Worm (Caenorhabditis elegans) whole organism, L1 larva: ENCODE data around the gene T24C4.10.
A peak's percentile ranks its signal among the peaks of the same experiment; 100 is the strongest.

Source experiments
- C04F5.9 ChIP-seq: sonication (generic microtip); optimal IDR thresholded peaks from 2 replicates; lab custom pipeline; 2016; ENCODE audit warnings: missing genetic modification characterization, missing compliant biosample characterization
- C34B4.2 ChIP-seq: sonication (generic microtip); optimal IDR thresholded peaks from 2 replicates; lab custom pipeline; 2017; ENCODE audit warnings: mild to moderate bottlenecking, missing genetic modification characterization, missing compliant biosample characterization
- F16B12.6 ChIP-seq: fragments of 150-350 bp; optimal IDR thresholded peaks from 2 replicates; lab custom pipeline; 2014; ENCODE audit warnings: missing biosample characterization, missing genetic modification characterization
- Y116A8C.19 ChIP-seq: sonication (generic microtip); optimal IDR thresholded peaks from 2 replicates; lab custom pipeline; 2016; ENCODE audit warnings: missing compliant biosample characterization, missing genetic modification characterization, borderline replicate concordance
- blmp-1 ChIP-seq: fragments of 150-350 bp; optimal IDR thresholded peaks from 2 replicates; lab custom pipeline; 2014; ENCODE audit warnings: missing biosample characterization, missing genetic modification characterization
- ceh-82 ChIP-seq, 3 experiments: fragments of 150-350 bp in 1 of 3; sonication (generic microtip) in 2 of 3; optimal IDR thresholded peaks; 2 replicates each; lab custom pipeline; 2014 to 2017; ENCODE audit warnings: missing biosample characterization in 3 of 3, missing genetic modification characterization in 3 of 3
- ceh-90 ChIP-seq: sonication (generic microtip); optimal IDR thresholded peaks from 2 replicates; lab custom pipeline; 2016; ENCODE audit warnings: missing genetic modification characterization, missing compliant biosample characterization
- dpl-1 ChIP-seq, 3 experiments: fragments of 150-350 bp in 2 of 3; sonication (generic microtip) in 1 of 3; optimal IDR thresholded peaks; 2 replicates each; lab custom pipeline; 2014 to 2017; ENCODE audit warnings: missing biosample characterization in 3 of 3, missing genetic modification characterization in 3 of 3, missing genetic modification reagents in 3 of 3
- efl-1 ChIP-seq, 4 experiments: fragments of 150-350 bp; optimal IDR thresholded peaks in 3 of 4; peaks in 1 of 4; 1 replicate in 1 of 4; 2 replicates in 3 of 4; lab custom pipeline; 2014; ENCODE audit warnings: missing biosample characterization in 2 of 4, missing genetic modification characterization in 2 of 4, missing genetic modification reagents in 2 of 4
- efl-3 ChIP-seq: fragments of 200-800 bp; sonication (Bioruptor generic); optimal IDR thresholded peaks from 2 replicates; lab custom pipeline; 2018; ENCODE audit warnings: mild to moderate bottlenecking, missing genetic modification characterization, missing compliant biosample characterization
- egl-13 ChIP-seq: sonication (generic microtip); optimal IDR thresholded peaks from 2 replicates; lab custom pipeline; 2016; ENCODE audit warnings: missing genotype, missing genetic modification reagents, missing genetic modification characterization, missing compliant biosample characterization
- elt-3 ChIP-seq, 6 experiments: fragments of 150-350 bp in 1 of 6; sonication (generic microtip); optimal IDR thresholded peaks; 2 replicates each; lab custom pipeline; 2017 to 2018; ENCODE audit warnings: missing biosample characterization in 6 of 6, missing genetic modification characterization in 6 of 6, inconsistent platforms in 1 of 6
- ets-5 ChIP-seq: fragments of 200-800 bp; sonication (Bioruptor generic); IDR thresholded peaks from 2 replicates; pipeline ENCODE4 v1.3.6; 2022; ENCODE audit warnings: missing genetic modification characterization, missing compliant biosample characterization
- fkh-10 ChIP-seq: sonication (generic microtip); optimal IDR thresholded peaks from 2 replicates; lab custom pipeline; 2017; ENCODE audit warnings: missing biosample characterization, missing genetic modification reagents, missing genetic modification characterization
- fkh-4 ChIP-seq: sonication (generic microtip); optimal IDR thresholded peaks from 2 replicates; lab custom pipeline; 2016; ENCODE audit warnings: missing compliant biosample characterization, missing genetic modification characterization, borderline replicate concordance
- fkh-8 ChIP-seq: sonication (generic microtip); optimal IDR thresholded peaks from 2 replicates; lab custom pipeline; 2016; ENCODE audit warnings: mild to moderate bottlenecking, missing genetic modification characterization, missing compliant biosample characterization
- hpl-2 ChIP-seq: fragments of 150-350 bp; optimal IDR thresholded peaks from 2 replicates; lab custom pipeline; 2014; ENCODE audit warnings: missing biosample characterization, missing genetic modification reagents, missing genetic modification characterization
- lin-35 ChIP-seq, 2 experiments: fragments of 150-350 bp; optimal IDR thresholded peaks; 2 replicates each; lab custom pipeline; 2014; ENCODE audit warnings: missing biosample characterization in 2 of 2, missing genetic modification characterization in 2 of 2, missing genetic modification reagents in 2 of 2
- lin-39 ChIP-seq: fragments of 150-350 bp; optimal IDR thresholded peaks from 2 replicates; lab custom pipeline; 2014; ENCODE audit warnings: missing biosample characterization, missing genetic modification reagents, missing genetic modification characterization
- lir-3 ChIP-seq: sonication (generic microtip); optimal IDR thresholded peaks from 2 replicates; lab custom pipeline; 2016; ENCODE audit warnings: mild to moderate bottlenecking, missing genetic modification characterization, moderate library complexity, missing compliant biosample characterization; ENCODE audit not compliant: poor library complexity
- lsy-2 ChIP-seq, 2 experiments: fragments of 150-350 bp; optimal IDR thresholded peaks; 2 replicates each; lab custom pipeline; 2014; ENCODE audit warnings: missing biosample characterization in 2 of 2, missing genetic modification characterization in 2 of 2
- mab-9 ChIP-seq: fragments of 200-800 bp; sonication (Bioruptor generic); IDR thresholded peaks from 2 replicates; pipeline ENCODE4 v1.3.6; 2022; ENCODE audit warnings: missing genetic modification reagents, missing genetic modification characterization, missing compliant biosample characterization
- mdl-1 ChIP-seq, 2 experiments: fragments of 150-350 bp; optimal IDR thresholded peaks; 2 replicates each; lab custom pipeline; 2014 to 2017; ENCODE audit warnings: missing biosample characterization in 2 of 2, missing genetic modification characterization in 2 of 2, inconsistent platforms in 1 of 2
- mef-2 ChIP-seq: fragments of 150-350 bp; optimal IDR thresholded peaks from 2 replicates; lab custom pipeline; 2014; ENCODE audit warnings: missing biosample characterization, missing genetic modification characterization
- mep-1 ChIP-seq: fragments of 150-350 bp; optimal IDR thresholded peaks from 2 replicates; lab custom pipeline; 2014; ENCODE audit warnings: missing biosample characterization, missing genetic modification characterization
- nhr-11 ChIP-seq: fragments of 150-350 bp; optimal IDR thresholded peaks from 2 replicates; lab custom pipeline; 2014; ENCODE audit warnings: missing biosample characterization, missing genetic modification characterization
- nhr-12 ChIP-seq: sonication (generic microtip); optimal IDR thresholded peaks from 2 replicates; lab custom pipeline; 2017; ENCODE audit warnings: missing biosample characterization, missing genetic modification characterization
- nhr-20 ChIP-seq: sonication (generic microtip); optimal IDR thresholded peaks from 2 replicates; lab custom pipeline; 2016; ENCODE audit warnings: mild to moderate bottlenecking, missing genetic modification characterization, missing compliant biosample characterization
- nhr-47 ChIP-seq: sonication (generic microtip); optimal IDR thresholded peaks from 2 replicates; lab custom pipeline; 2016; ENCODE audit warnings: mild to moderate bottlenecking, missing genetic modification characterization, moderate library complexity, missing compliant biosample characterization
- nhr-71 ChIP-seq: sonication (generic microtip); optimal IDR thresholded peaks from 2 replicates; lab custom pipeline; 2016; ENCODE audit warnings: mild to moderate bottlenecking, missing genetic modification characterization, moderate library complexity, missing compliant biosample characterization
- nhr-76 ChIP-seq: sonication (generic microtip); optimal IDR thresholded peaks from 2 replicates; lab custom pipeline; 2017; ENCODE audit warnings: missing biosample characterization, missing genetic modification characterization
- nhr-77 ChIP-seq: fragments of 150-350 bp; optimal IDR thresholded peaks from 2 replicates; lab custom pipeline; 2014; ENCODE audit warnings: missing biosample characterization, missing genetic modification characterization
- nhr-85 ChIP-seq: sonication (generic microtip); peaks from one replicate; lab custom pipeline; 2016; ENCODE audit warnings: missing genetic modification characterization, inconsistent platforms, missing compliant biosample characterization
- nhr-90 ChIP-seq: sonication (generic microtip); optimal IDR thresholded peaks from 2 replicates; lab custom pipeline; 2016; ENCODE audit warnings: mild to moderate bottlenecking, missing genetic modification characterization, missing compliant biosample characterization; ENCODE audit not compliant: poor library complexity
- pag-3 ChIP-seq: sonication (generic microtip); optimal IDR thresholded peaks from 2 replicates; lab custom pipeline; 2017; ENCODE audit warnings: missing genetic modification characterization, mild to moderate bottlenecking, missing compliant biosample characterization, antibody characterized with exemption, borderline replicate concordance; ENCODE audit not compliant: insufficient read depth
- pqm-1 ChIP-seq: sonication (generic microtip); optimal IDR thresholded peaks from 3 replicates; lab custom pipeline; 2017; ENCODE audit warnings: missing biosample characterization, missing genetic modification characterization
- skn-1 ChIP-seq: fragments of 150-350 bp; optimal IDR thresholded peaks from 2 replicates; lab custom pipeline; 2014; ENCODE audit warnings: missing biosample characterization, missing genetic modification characterization
- snu-23 ChIP-seq: sonication (generic microtip); optimal IDR thresholded peaks from 2 replicates; lab custom pipeline; 2016; ENCODE audit warnings: missing genetic modification characterization, missing compliant biosample characterization
- sox-4 ChIP-seq: sonication (generic microtip); optimal IDR thresholded peaks from 2 replicates; lab custom pipeline; 2016; ENCODE audit warnings: missing genetic modification characterization, missing compliant biosample characterization
- sptf-1 ChIP-seq: fragments of 150-350 bp; optimal IDR thresholded peaks from 2 replicates; lab custom pipeline; 2014; ENCODE audit warnings: missing biosample characterization, missing genetic modification characterization
- sup-37 ChIP-seq: fragments of 200-800 bp; sonication (Bioruptor generic); optimal IDR thresholded peaks from 2 replicates; lab custom pipeline; 2018; ENCODE audit warnings: mild to moderate bottlenecking, missing genetic modification characterization, missing compliant biosample characterization
- swsn-7 ChIP-seq: sonication (generic microtip); optimal IDR thresholded peaks from 2 replicates; lab custom pipeline; 2016; ENCODE audit warnings: missing genetic modification characterization, missing compliant biosample characterization
- tbx-2 ChIP-seq: sonication (generic microtip); optimal IDR thresholded peaks from 2 replicates; lab custom pipeline; 2016; ENCODE audit warnings: missing genetic modification characterization, missing compliant biosample characterization
- tlp-1 ChIP-seq: fragments of 150-350 bp; optimal IDR thresholded peaks from 2 replicates; lab custom pipeline; 2014; ENCODE audit warnings: missing biosample characterization, missing genetic modification characterization
- unc-62 ChIP-seq: fragments of 150-350 bp; optimal IDR thresholded peaks from 2 replicates; lab custom pipeline; 2014; ENCODE audit warnings: missing biosample characterization, missing genetic modification reagents, missing genetic modification characterization
- unc-86 ChIP-seq: sonication (generic microtip); optimal IDR thresholded peaks from 2 replicates; lab custom pipeline; 2016; ENCODE audit warnings: missing genetic modification characterization, missing compliant biosample characterization
- unc-98 ChIP-seq: fragments of 200-800 bp; sonication (Bioruptor generic); IDR thresholded peaks from 2 replicates; pipeline ENCODE4 v1.3.6; 2022; ENCODE audit warnings: missing genetic modification characterization, missing compliant biosample characterization
- vab-15 ChIP-seq: sonication (generic microtip); optimal IDR thresholded peaks from 2 replicates; lab custom pipeline; 2017; ENCODE audit warnings: missing genotype, mild to moderate bottlenecking, missing genetic modification characterization, missing compliant biosample characterization
- xbp-1 ChIP-seq: sonication (generic microtip); optimal IDR thresholded peaks from 2 replicates; lab custom pipeline; 2016; ENCODE audit warnings: missing genetic modification characterization, missing compliant biosample characterization

The T24C4.10 gene

ce11 chrIII:888983-889549 lies 2.0 kb downstream of the T24C4.10 start:
- TF ChIP-seq F16B12.6 (tag; lab: Kevin White, UChicago) (no peak), sptf-1 (no peak), hpl-2 (GFP tag; lab: Kevin White, UChicago) (no peak), nhr-85 (tag; lab: Kevin White, UChicago) (peak; percentile 7), lsy-2 (tag; optimal IDR thresholded peaks at IDR 0.05; lab: Kevin White, UChicago) (peak; percentile 49 to 73), fkh-8 (tag; lab: Kevin White, UChicago) (peak; percentile 59), sup-37 (GFP tag; lab: Kevin White, UChicago) (no peak), efl-1 (optimal IDR thresholded peaks at IDR 0.05; lab: Kevin White, UChicago) (peak in 1 of 2 experiments; percentile 7), efl-1 (GFP tag; optimal IDR thresholded peaks at IDR 0.05 in 1 of 2; lab: Kevin White, UChicago) (peak; percentile 16 to 28), skn-1 (tag; lab: Kevin White, UChicago) (peak; percentile 0), mdl-1 (tag; optimal IDR thresholded peaks at IDR 0.05; lab: Kevin White, UChicago) (peak in 1 of 2 experiments; percentile 1), fkh-10 (no peak), dpl-1 (GFP tag; optimal IDR thresholded peaks at IDR 0.05; lab: Kevin White, UChicago) (peak in 1 of 3 experiments; percentile 45), nhr-71 (tag; lab: Kevin White, UChicago) (peak; percentile 37), egl-13 (tag; lab: Kevin White, UChicago) (peak; percentile 29), nhr-47 (peak; percentile 1), mab-9 (GFP tag; lab: Robert Waterston, UW) (no peak), tlp-1 (tag; lab: Kevin White, UChicago) (no peak)
- TF ChIP-seq, all 84 proteins: peak for 10

- TF ChIP-seq hpl-2 (GFP tag; lab: Kevin White, UChicago): no peak
- peak; percentile 87 for TF ChIP-seq unc-86 (tag; lab: Kevin White, UChicago)
- no peak for TF ChIP-seq C34B4.2 (tag; lab: Kevin White, UChicago)
- TF ChIP-seq tlp-1 (tag; lab: Kevin White, UChicago): no peak
- peak; percentile 85 for TF ChIP-seq snu-23 (GFP tag; lab: Kevin White, UChicago)
- peak; percentile 97 for TF ChIP-seq blmp-1
- TF ChIP-seq lin-35 (GFP tag; optimal IDR thresholded peaks at IDR 0.05; lab: Kevin White, UChicago): peak; percentile 49 to 50
- no peak for TF ChIP-seq lin-39 (tag; lab: Kevin White, UChicago)
- peak; percentile 73 for TF ChIP-seq nhr-20 (tag; lab: Kevin White, UChicago)
- TF ChIP-seq nhr-76 (tag; lab: Kevin White, UChicago): no peak
- TF ChIP-seq nhr-11 (tag; lab: Kevin White, UChicago): peak; percentile 4
- no peak for TF ChIP-seq fkh-4 (tag; lab: Kevin White, UChicago)
- peak; percentile 49 for TF ChIP-seq sox-4 (tag; lab: Kevin White, UChicago)
- TF ChIP-seq ceh-90 (tag; lab: Kevin White, UChicago): no peak
- peak in 2 of 6 experiments; percentile 14 to 52 for TF ChIP-seq elt-3 (tag; optimal IDR thresholded peaks at IDR 0.05; lab: Kevin White, UChicago)
- no peak for TF ChIP-seq unc-62 (GFP tag; lab: Kevin White, UChicago)
- TF ChIP-seq C04F5.9: no peak
- TF ChIP-seq nhr-47: peak; percentile 84
- TF ChIP-seq ets-5 (GFP tag; lab: Robert Waterston, UW): no peak
- no peak for TF ChIP-seq nhr-12 (tag; lab: Kevin White, UChicago)
- peak; percentile 56 for TF ChIP-seq skn-1 (tag; lab: Kevin White, UChicago)
- TF ChIP-seq pag-3 (tag; lab: Kevin White, UChicago): no peak
- no peak for TF ChIP-seq unc-98 (GFP tag; lab: Robert Waterston, UW)
- no peak for TF ChIP-seq efl-3
- peak; percentile 59 for TF ChIP-seq mep-1 (tag; lab: Kevin White, UChicago)
- TF ChIP-seq nhr-77 (tag; lab: Kevin White, UChicago): peak; percentile 40
- TF ChIP-seq nhr-85 (tag; lab: Kevin White, UChicago): peak; percentile 84
- TF ChIP-seq mef-2 (tag; lab: Kevin White, UChicago): no peak
- TF ChIP-seq ceh-82 (tag; optimal IDR thresholded peaks at IDR 0.05; lab: Kevin White, UChicago): peak; percentile 38 to 65 (median 62)
- TF ChIP-seq vab-15 (tag; lab: Kevin White, UChicago): no peak
- peak; percentile 79 for TF ChIP-seq egl-13 (tag; lab: Kevin White, UChicago)
- no peak for TF ChIP-seq pqm-1 (tag; lab: Kevin White, UChicago)
- TF ChIP-seq Y116A8C.19 (tag; lab: Kevin White, UChicago): no peak
- TF ChIP-seq swsn-7 (tag; lab: Kevin White, UChicago): peak; percentile 86
- TF ChIP-seq fkh-8 (tag; lab: Kevin White, UChicago): peak; percentile 90
- TF ChIP-seq nhr-71 (tag; lab: Kevin White, UChicago): peak; percentile 88
- peak; percentile 65 for TF ChIP-seq xbp-1 (tag; lab: Kevin White, UChicago)
- TF ChIP-seq lir-3: peak; percentile 40
- peak; percentile 47 for TF ChIP-seq nhr-90
- TF ChIP-seq tbx-2 (tag; lab: Kevin White, UChicago): peak; percentile 77
Measured at ce11 chrIII:887874-888299, 3.2 kb downstream of the T24C4.10 start.
